Fruit fly (Drosophila melanogaster) whole organism, embryonic: ENCODE data around the gene scramb2.

Source experiments
- B-H2 ChIP-seq: fragments of 200-800 bp; sonication (Bioruptor generic); optimal IDR thresholded peaks from 2 replicates; lab custom pipeline; 2018; ENCODE audit warnings: missing biosample characterization, mild to moderate bottlenecking, missing genetic modification characterization
- CG1233 ChIP-seq: fragments of 200-800 bp; sonication (Bioruptor generic); optimal IDR thresholded peaks from 4 replicates; lab custom pipeline; 2018; ENCODE audit warnings: missing biosample characterization, mild to moderate bottlenecking, missing genetic modification characterization
- CG14667 ChIP-seq: fragments of 200-800 bp; sonication (Bioruptor generic); IDR thresholded peaks from 2 replicates; pipeline ENCODE4 v1.3.6; 2022; ENCODE audit warnings: missing biosample characterization, missing genetic modification characterization
- CG15269 ChIP-seq: fragments of 200-800 bp; sonication (Bioruptor generic); optimal IDR thresholded peaks from 2 replicates; lab custom pipeline; 2018; ENCODE audit warnings: missing biosample characterization, mild to moderate bottlenecking, missing genetic modification characterization, moderate library complexity
- CG17568 ChIP-seq: fragments of 200-800 bp; sonication (Bioruptor generic); optimal IDR thresholded peaks from 2 replicates; lab custom pipeline; 2018; ENCODE audit warnings: missing biosample characterization, mild to moderate bottlenecking, missing genetic modification characterization, moderate library complexity
- CG18011 ChIP-seq: fragments of 200-800 bp; sonication (Bioruptor generic); optimal IDR thresholded peaks from 2 replicates; lab custom pipeline; 2017; ENCODE audit warnings: missing biosample characterization, missing genetic modification characterization, mild to moderate bottlenecking, moderate library complexity, missing genotype
- CG30403 ChIP-seq: fragments of 200-800 bp; sonication (Bioruptor generic); optimal IDR thresholded peaks from 3 replicates; lab custom pipeline; 2016; ENCODE audit warnings: missing biosample characterization, missing genetic modification characterization
- CG3065 ChIP-seq: fragments of 200-800 bp; sonication (Bioruptor generic); optimal IDR thresholded peaks from 2 replicates; lab custom pipeline; 2016; ENCODE audit warnings: missing biosample characterization, missing genetic modification characterization
- CG3726 ChIP-seq: fragments of 200-800 bp; sonication (Bioruptor generic); IDR thresholded peaks from 3 replicates; pipeline ENCODE4, ENCODE4 v1.3.6; 2022; ENCODE audit warnings: missing biosample characterization, missing genetic modification characterization
- CG42726 ChIP-seq: fragments of 200-800 bp; sonication (Bioruptor generic); IDR thresholded peaks from 2 replicates; pipeline ENCODE4 v1.3.6; 2022; ENCODE audit warnings: missing biosample characterization, missing genetic modification characterization; ENCODE audit not compliant: partially characterized antibody
- CG4617 ChIP-seq: fragments of 200-800 bp; sonication (Bioruptor generic); optimal IDR thresholded peaks from 3 replicates; lab custom pipeline; 2016; ENCODE audit warnings: missing biosample characterization, missing genetic modification characterization, borderline replicate concordance
- CG4707 ChIP-seq: fragments of 200-800 bp; sonication (Bioruptor generic); optimal IDR thresholded peaks from 2 replicates; lab custom pipeline; 2018; ENCODE audit warnings: missing biosample characterization, mild to moderate bottlenecking, missing genetic modification characterization, moderate library complexity
- CG6654 ChIP-seq: fragments of 200-800 bp; sonication (Bioruptor generic); optimal IDR thresholded peaks from 2 replicates; lab custom pipeline; 2017; ENCODE audit warnings: missing biosample characterization, mild to moderate bottlenecking, missing genetic modification characterization
- CG6683 ChIP-seq: fragments of 200-800 bp; sonication (Bioruptor generic); optimal IDR thresholded peaks from 2 replicates; lab custom pipeline; 2017; ENCODE audit warnings: missing biosample characterization, mild to moderate bottlenecking, missing genetic modification characterization, missing genetic modification reagents
- Dip2 ChIP-seq: fragments of 200-800 bp; sonication (Bioruptor generic); IDR thresholded peaks from 2 replicates; pipeline ENCODE4 v1.3.6; 2022; ENCODE audit warnings: missing biosample characterization, missing genetic modification characterization
- Doc2 ChIP-seq: fragments of 200-800 bp; sonication (Bioruptor generic); IDR thresholded peaks from 2 replicates; pipeline ENCODE4 v1.3.6; 2022; ENCODE audit warnings: missing biosample characterization, missing genetic modification characterization
- Doc3 ChIP-seq: fragments of 200-800 bp; sonication (Bioruptor generic); IDR thresholded peaks from 3 replicates; pipeline ENCODE4 v1.3.6; 2022; ENCODE audit warnings: missing biosample characterization, missing genetic modification characterization; ENCODE audit not compliant: partially characterized antibody
- GATAe ChIP-seq: fragments of 200-800 bp; sonication (Bioruptor generic); conservative IDR thresholded peaks from 2 replicates; pipeline ENCODE4 v1.3.6; 2022; ENCODE audit warnings: missing biosample characterization, missing genetic modification characterization
- Gsc ChIP-seq: fragments of 200-800 bp; sonication (Bioruptor generic); IDR thresholded peaks from 2 replicates; pipeline ENCODE4 v1.3.6; 2022; ENCODE audit warnings: missing biosample characterization, missing genetic modification characterization
- Gug ChIP-seq: fragments of 200-800 bp; sonication (Bioruptor generic); IDR thresholded peaks from 4 replicates; pipeline ENCODE4 v1.3.6; 2022; ENCODE audit warnings: missing biosample characterization, missing genetic modification characterization
- HLH3B ChIP-seq: fragments of 200-800 bp; sonication (Bioruptor generic); IDR thresholded peaks from 2 replicates; pipeline ENCODE4 v1.3.6; 2022; ENCODE audit warnings: missing biosample characterization, missing genetic modification characterization
- HLH54F ChIP-seq: fragments of 200-800 bp; sonication (Bioruptor generic); optimal IDR thresholded peaks from 3 replicates; lab custom pipeline; 2016; ENCODE audit warnings: missing biosample characterization, missing genetic modification characterization
- HLHmδ ChIP-seq: fragments of 200-800 bp; sonication (Bioruptor generic); optimal IDR thresholded peaks from 2 replicates; lab custom pipeline; 2018; ENCODE audit warnings: missing biosample characterization, mild to moderate bottlenecking, missing genetic modification characterization, moderate library complexity
- Hey ChIP-seq: fragments of 200-800 bp; sonication (Bioruptor generic); optimal IDR thresholded peaks from 3 replicates; lab custom pipeline; 2018; ENCODE audit warnings: missing biosample characterization, mild to moderate bottlenecking, missing genetic modification characterization
- Hr78 ChIP-seq, 2 experiments: fragments of 200-800 bp in 1 of 2; fragments of >200 bp in 1 of 2; sonication (Bioruptor generic) in 1 of 2; optimal IDR thresholded peaks; 2 replicates each; lab custom pipeline; 2017 to 2019; ENCODE audit warnings: missing biosample characterization in 2 of 2, missing genetic modification characterization in 2 of 2, mild to moderate bottlenecking in 1 of 2, moderate library complexity in 1 of 2
- Mad ChIP-seq: fragments of 200-800 bp; sonication (Bioruptor generic); optimal IDR thresholded peaks from 2 replicates; lab custom pipeline; 2016; ENCODE audit warnings: missing biosample characterization, missing genetic modification characterization
- Six4 ChIP-seq: fragments of 200-800 bp; sonication (Bioruptor generic); optimal IDR thresholded peaks from 2 replicates; lab custom pipeline; 2016; ENCODE audit warnings: missing biosample characterization, missing genetic modification characterization
- Spps ChIP-seq: fragments of 200-800 bp; sonication (Bioruptor generic); optimal IDR thresholded peaks from 2 replicates; lab custom pipeline; 2018; ENCODE audit warnings: missing biosample characterization, mild to moderate bottlenecking, missing genetic modification characterization
- TFAM ChIP-seq: fragments of 200-800 bp; sonication (Bioruptor generic); optimal IDR thresholded peaks from 2 replicates; lab custom pipeline; 2017; ENCODE audit warnings: missing biosample characterization, missing genetic modification characterization, inconsistent platforms
- Vsx1 ChIP-seq: fragments of 200-800 bp; sonication (Bioruptor generic); optimal IDR thresholded peaks from 2 replicates; lab custom pipeline; 2017; ENCODE audit warnings: missing biosample characterization, mild to moderate bottlenecking, missing genetic modification characterization, missing genetic modification reagents
- YL-1 ChIP-seq: fragments of 200-800 bp; sonication (Bioruptor generic); optimal IDR thresholded peaks from 3 replicates; lab custom pipeline; 2017; ENCODE audit warnings: missing biosample characterization, mild to moderate bottlenecking, missing genetic modification characterization
- ac ChIP-seq: fragments of 200-800 bp; sonication (Bioruptor generic); optimal IDR thresholded peaks from 3 replicates; lab custom pipeline; 2017; ENCODE audit warnings: missing biosample characterization, mild to moderate bottlenecking, missing genetic modification characterization
- fd3F ChIP-seq: fragments of 200-800 bp; sonication (Bioruptor generic); optimal IDR thresholded peaks from 2 replicates; lab custom pipeline; 2018; ENCODE audit warnings: missing biosample characterization, mild to moderate bottlenecking, missing genetic modification characterization, moderate library complexity
- gfzf ChIP-seq: fragments of 200-800 bp; sonication (Bioruptor generic); optimal IDR thresholded peaks from 2 replicates; lab custom pipeline; 2016; ENCODE audit warnings: missing biosample characterization, mild to moderate bottlenecking, missing genetic modification characterization, moderate library complexity
- gt ChIP-seq: fragments of 200-800 bp; sonication (Bioruptor generic); IDR thresholded peaks from 2 replicates; pipeline ENCODE4 v1.3.6; 2022; ENCODE audit warnings: missing biosample characterization, missing genetic modification characterization
- jigr1 ChIP-seq: fragments of 200-800 bp; sonication (Bioruptor generic); IDR thresholded peaks from 3 replicates; pipeline ENCODE4 v1.3.6; 2022; ENCODE audit warnings: missing biosample characterization, missing genetic modification characterization
- klu ChIP-seq: fragments of 200-800 bp; sonication (Bioruptor generic); IDR thresholded peaks from 2 replicates; pipeline ENCODE4 v1.3.6; 2022; ENCODE audit warnings: missing biosample characterization, missing genetic modification characterization
- lab ChIP-seq: fragments of 200-800 bp; sonication (Bioruptor generic); optimal IDR thresholded peaks from 3 replicates; lab custom pipeline; 2017; ENCODE audit warnings: missing biosample characterization, missing genetic modification characterization, mild to moderate bottlenecking, moderate library complexity, missing genetic modification reagents
- mirr ChIP-seq: fragments of 200-800 bp; sonication (Bioruptor generic); optimal IDR thresholded peaks from 3 replicates; lab custom pipeline; 2018; ENCODE audit warnings: missing biosample characterization, mild to moderate bottlenecking, missing genetic modification characterization
- phol ChIP-seq: fragments of 200-800 bp; sonication (Bioruptor generic); optimal IDR thresholded peaks from 3 replicates; lab custom pipeline; 2018; ENCODE audit warnings: missing biosample characterization, mild to moderate bottlenecking, missing genetic modification characterization, moderate library complexity
- pzg ChIP-seq: fragments of 200-800 bp; sonication (Bioruptor generic); optimal IDR thresholded peaks from 3 replicates; lab custom pipeline; 2018; ENCODE audit warnings: missing biosample characterization, mild to moderate bottlenecking, missing genetic modification characterization, moderate library complexity
- row ChIP-seq: fragments of 200-800 bp; sonication (Bioruptor generic); IDR thresholded peaks from 3 replicates; pipeline ENCODE4 v1.3.6; 2022; ENCODE audit warnings: missing biosample characterization, missing genetic modification characterization
- sima ChIP-seq: fragments of 200-800 bp; sonication (Bioruptor generic); optimal IDR thresholded peaks from 2 replicates; lab custom pipeline; 2016; ENCODE audit warnings: missing biosample characterization, missing genetic modification characterization
- sisA ChIP-seq: fragments of 200-800 bp; sonication (Bioruptor generic); IDR thresholded peaks from 2 replicates; pipeline ENCODE4 v1.3.6; 2022; ENCODE audit warnings: missing biosample characterization, missing genetic modification characterization
- stwl ChIP-seq: fragments of 200-800 bp; sonication (Bioruptor generic); optimal IDR thresholded peaks from 3 replicates; lab custom pipeline; 2018; ENCODE audit warnings: missing biosample characterization, mild to moderate bottlenecking, missing genetic modification characterization, moderate library complexity
- tin ChIP-seq: fragments of 200-800 bp; sonication (Bioruptor generic); optimal IDR thresholded peaks from 3 replicates; lab custom pipeline; 2016; ENCODE audit warnings: missing biosample characterization, missing genetic modification characterization
- tll ChIP-seq, 2 experiments: fragments of 200-800 bp in 1 of 2; fragments of >200 bp in 1 of 2; sonication (Bioruptor generic) in 1 of 2; optimal IDR thresholded peaks; 2 replicates each; lab custom pipeline; 2017 to 2019; ENCODE audit warnings: missing biosample characterization in 2 of 2, missing genetic modification characterization in 2 of 2, mild to moderate bottlenecking in 1 of 2, moderate library complexity in 1 of 2
- wek ChIP-seq: fragments of 200-800 bp; sonication (Bioruptor generic); optimal IDR thresholded peaks from 3 replicates; lab custom pipeline; 2018; ENCODE audit warnings: missing biosample characterization, mild to moderate bottlenecking, missing genetic modification characterization, moderate library complexity

scramb2 gene

DNA sequence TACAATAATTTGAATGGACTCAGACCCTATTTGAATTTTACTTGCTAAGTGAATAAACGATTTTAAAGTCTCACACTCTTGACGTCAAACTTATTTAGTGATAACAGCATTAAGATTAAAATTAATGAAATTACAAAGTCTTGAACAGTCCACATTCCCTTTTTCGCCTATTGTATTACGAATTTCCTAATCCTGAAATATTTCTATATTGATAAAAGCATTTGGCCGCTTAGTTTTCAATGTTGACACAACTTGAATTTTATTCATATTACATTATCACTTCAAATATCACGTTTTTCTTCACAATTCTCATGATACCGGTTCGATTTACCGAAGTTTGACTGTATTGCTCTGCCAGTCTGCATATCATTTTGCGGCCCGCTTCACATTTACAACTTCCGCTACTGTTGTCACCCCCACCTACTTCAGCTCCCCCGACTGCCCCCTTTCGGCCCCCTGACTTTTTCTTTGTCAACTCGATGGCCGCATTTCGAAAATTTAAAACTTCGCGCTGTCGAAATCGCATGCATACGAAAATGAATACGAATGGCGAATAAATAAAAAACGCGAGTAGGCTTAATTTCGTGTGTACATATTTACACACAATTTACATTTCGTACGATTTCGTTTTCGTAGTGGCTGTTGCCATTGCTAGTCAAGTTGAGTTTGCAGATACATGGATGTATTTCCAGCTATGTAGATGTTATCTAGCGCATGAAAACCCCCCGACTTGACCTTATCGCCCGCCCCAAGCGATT lies 32.0 kb upstream of the scramb2 start (continued):
- TF ChIP-seq CG15269 (tag; lab: Kevin White, UChicago) (peak; percentile 41), jigr1 (GFP tag; lab: Robert Waterston, UW) (no peak), klu (GFP tag; lab: Robert Waterston, UW) (peak; percentile 35), Doc3 (GFP tag; lab: Robert Waterston, UW) (no peak), CG4707 (GFP tag; lab: Kevin White, UChicago) (no peak), ac (GFP tag; lab: Kevin White, UChicago) (no peak), CG17568 (GFP tag; lab: Kevin White, UChicago) (peak; percentile 15), CG3065 (GFP tag; lab: Kevin White, UChicago) (no peak), gfzf (GFP tag; lab: Kevin White, UChicago) (no peak), row (GFP tag; lab: Robert Waterston, UW) (peak; percentile 71), wek (GFP tag; lab: Kevin White, UChicago) (peak; percentile 80), Mad (GFP tag; lab: Kevin White, UChicago) (no peak), sima (GFP tag; lab: Kevin White, UChicago) (no peak), CG3726 (GFP tag; lab: Robert Waterston, UW) (no peak), stwl (tag; lab: Kevin White, UChicago) (no peak), CG4617 (GFP tag; lab: Kevin White, UChicago) (no peak), TFAM (no peak), fd3F (GFP tag; lab: Kevin White, UChicago) (peak; percentile 35), CG1233 (peak; percentile 15), Spps (tag; lab: Kevin White, UChicago) (no peak), HLH54F (GFP tag; lab: Kevin White, UChicago) (peak; percentile 8), GATAe (GFP tag; lab: Robert Waterston, UW) (no peak), B-H2 (GFP tag; lab: Kevin White, UChicago) (no peak), CG6683 (GFP tag; lab: Kevin White, UChicago) (peak; percentile 47), pzg (GFP tag; lab: Kevin White, UChicago) (no peak), lab (peak; percentile 78), Six4 (GFP tag; lab: Kevin White, UChicago) (peak; percentile 20), CG18011 (no peak), Vsx1 (GFP tag; lab: Kevin White, UChicago) (no peak), Gsc (GFP tag; lab: Robert Waterston, UW) (no peak), Hr78 (GFP tag; optimal IDR thresholded peaks at IDR 0.05; lab: Kevin White, UChicago) (peak in 1 of 2 experiments; percentile 61), CG30403 (GFP tag; lab: Kevin White, UChicago) (peak; percentile 50), Dip2 (GFP tag; lab: Robert Waterston, UW) (no peak), mirr (GFP tag; lab: Kevin White, UChicago) (peak; percentile 89), gt (GFP tag; lab: Robert Waterston, UW) (no peak), phol (tag; lab: Kevin White, UChicago) (peak; percentile 46), CG6654 (no peak), Hey (peak; percentile 27), Doc2 (GFP tag; lab: Robert Waterston, UW) (no peak), Gug (no peak), sisA (GFP tag; lab: Robert Waterston, UW) (no peak), CG42726 (GFP tag; lab: Robert Waterston, UW) (no peak), YL-1 (no peak), CG14667 (GFP tag; lab: Robert Waterston, UW) (no peak), tin (GFP tag; lab: Kevin White, UChicago) (peak; percentile 47), HLH3B (peak; percentile 4; the same call in 1 of the 2 replicates), tll (GFP tag; optimal IDR thresholded peaks at IDR 0.05; lab: Kevin White, UChicago) (no peak), HLHmδ (no peak)
